Worm (Caenorhabditis elegans) whole organism, L2 larva: ENCODE measurements around the gene srh-180.

Experiments used
- blmp-1 ChIP-seq: sonication (generic microtip); optimal IDR thresholded peaks from 2 replicates; lab custom pipeline; 2017; ENCODE audit warnings: missing genetic modification characterization, mild to moderate bottlenecking, missing compliant biosample characterization, antibody characterized with exemption, moderate library complexity; ENCODE audit not compliant: insufficient read depth
- ceh-82 ChIP-seq: fragments of 150-350 bp; optimal IDR thresholded peaks from 2 replicates; lab custom pipeline; 2014; ENCODE audit warnings: missing biosample characterization, missing genetic modification characterization
- nhr-11 ChIP-seq: fragments of 150-350 bp; optimal IDR thresholded peaks from 2 replicates; lab custom pipeline; 2014; ENCODE audit warnings: missing biosample characterization, missing genetic modification characterization
- skn-1 ChIP-seq: sonication (generic microtip); optimal IDR thresholded peaks from 2 replicates; lab custom pipeline; 2017; ENCODE audit warnings: missing biosample characterization, missing genetic modification characterization
- snpc-4 ChIP-seq: fragments of 150-350 bp; optimal IDR thresholded peaks from 2 replicates; lab custom pipeline; 2014; ENCODE audit warnings: missing biosample characterization, missing genetic modification characterization
- unc-62 ChIP-seq: fragments of 150-350 bp; optimal IDR thresholded peaks from 2 replicates; lab custom pipeline; 2014; ENCODE audit warnings: missing biosample characterization, missing genetic modification reagents, missing genetic modification characterization

DNA sequence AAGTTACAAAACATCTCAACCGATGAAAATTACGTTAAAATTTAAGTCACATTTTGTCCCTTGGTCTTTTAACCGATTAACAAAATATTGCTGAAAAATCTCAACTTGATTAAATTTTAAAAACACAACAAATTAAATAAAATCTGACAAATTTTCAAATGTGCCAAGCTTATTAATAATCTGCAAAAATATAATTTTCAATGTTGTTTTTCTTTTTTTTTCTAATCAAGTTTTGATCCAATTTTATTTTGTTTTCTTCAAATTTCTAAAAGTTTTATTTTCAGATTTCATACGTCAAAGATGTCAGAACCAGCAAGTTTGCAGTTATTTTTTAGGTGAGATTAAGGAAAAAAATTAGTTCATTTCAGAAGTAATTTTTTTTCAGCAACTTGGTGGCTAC is 19.0 kb downstream of the srh-180 start, which contains the start of gene srw-87:
- TF ChIP-seq nhr-11, result no peak
- no peak for TF ChIP-seq snpc-4 (tag; lab: Kevin White, UChicago)
- TF ChIP-seq unc-62 (GFP tag; lab: Kevin White, UChicago), result no peak
- no peak for TF ChIP-seq blmp-1 (tag; lab: Kevin White, UChicago)
- TF ChIP-seq ceh-82 (tag; lab: Kevin White, UChicago), result no peak
- TF ChIP-seq skn-1 (tag; lab: Kevin White, UChicago), result no peak
